Fruit fly (Drosophila melanogaster) whole organism, prepupa: Measurements from ENCODE around the gene CG2680.

Experiments
- Blimp-1 ChIP-seq: fragments of 200-800 bp; sonication (Bioruptor generic); optimal IDR thresholded peaks from 3 replicates; lab custom pipeline; 2017; ENCODE audit warnings: missing biosample characterization, missing genetic modification characterization, mild to moderate bottlenecking, moderate library complexity, missing genetic modification reagents
- CG10669 ChIP-seq: fragments of 200-800 bp; sonication (Bioruptor generic); optimal IDR thresholded peaks from 3 replicates; lab custom pipeline; 2018; ENCODE audit warnings: missing biosample characterization, mild to moderate bottlenecking, missing genetic modification characterization, moderate library complexity
- CG11294 ChIP-seq: fragments of 200-800 bp; sonication (Bioruptor generic); IDR thresholded peaks from 2 replicates; pipeline ENCODE4 v1.3.6; 2022; ENCODE audit warnings: missing biosample characterization, missing genetic modification characterization
- CG15336 ChIP-seq: fragments of 200-800 bp; sonication (Bioruptor generic); IDR thresholded peaks from 2 replicates; pipeline ENCODE4 v1.3.6; 2022; ENCODE audit warnings: missing biosample characterization, missing genetic modification characterization
- CG1621 ChIP-seq: fragments of 200-800 bp; sonication (Bioruptor generic); optimal IDR thresholded peaks from 3 replicates; lab custom pipeline; 2018; ENCODE audit warnings: missing biosample characterization, mild to moderate bottlenecking, missing genetic modification characterization
- CG16779 ChIP-seq: fragments of 200-800 bp; sonication (Bioruptor generic); optimal IDR thresholded peaks from 3 replicates; lab custom pipeline; 2017; ENCODE audit warnings: missing biosample characterization, mild to moderate bottlenecking, missing genetic modification characterization
- CG3032 ChIP-seq: fragments of 200-800 bp; optimal IDR thresholded peaks from 2 replicates; lab custom pipeline; 2019; ENCODE audit warnings: missing biosample characterization, mild to moderate bottlenecking, missing genetic modification characterization, moderate library complexity
- CG32006 ChIP-seq: fragments of 200-800 bp; sonication (Bioruptor generic); optimal IDR thresholded peaks from 3 replicates; lab custom pipeline; 2017; ENCODE audit warnings: missing biosample characterization, mild to moderate bottlenecking, missing genetic modification characterization
- CG3919 ChIP-seq: fragments of 200-800 bp; sonication (Bioruptor generic); optimal IDR thresholded peaks from 3 replicates; lab custom pipeline; 2016; ENCODE audit warnings: missing biosample characterization, missing genetic modification characterization
- CG6163 ChIP-seq: fragments of 200-800 bp; sonication (Bioruptor generic); IDR thresholded peaks from 3 replicates; pipeline ENCODE4 v1.3.6; 2022; ENCODE audit warnings: missing biosample characterization, missing genetic modification characterization
- CG6276 ChIP-seq: fragments of 200-800 bp; sonication (Bioruptor generic); optimal IDR thresholded peaks from 2 replicates; lab custom pipeline; 2017; ENCODE audit warnings: missing biosample characterization, mild to moderate bottlenecking, missing genetic modification characterization
- CG6792 ChIP-seq: fragments of 200-800 bp; sonication (Bioruptor generic); optimal IDR thresholded peaks from 3 replicates; lab custom pipeline; 2016; ENCODE audit warnings: missing biosample characterization, missing genetic modification characterization
- CG6808 ChIP-seq: fragments of 200-800 bp; sonication (Bioruptor generic); optimal IDR thresholded peaks from 3 replicates; lab custom pipeline; 2017; ENCODE audit warnings: missing biosample characterization, missing genetic modification characterization, mild to moderate bottlenecking, moderate library complexity, missing genetic modification reagents
- CG6854 ChIP-seq: fragments of 200-800 bp; sonication (Bioruptor generic); optimal IDR thresholded peaks from 2 replicates; lab custom pipeline; 2017; ENCODE audit warnings: missing biosample characterization, mild to moderate bottlenecking, missing genetic modification characterization
- CG8119 ChIP-seq: fragments of 200-800 bp; sonication (Bioruptor generic); IDR thresholded peaks from 3 replicates; pipeline ENCODE4 v1.3.6; 2022; ENCODE audit warnings: missing biosample characterization, missing genetic modification characterization
- CG9139 ChIP-seq: fragments of 200-800 bp; sonication (Bioruptor generic); optimal IDR thresholded peaks from 3 replicates; lab custom pipeline; 2017; ENCODE audit warnings: missing biosample characterization, mild to moderate bottlenecking, missing genetic modification characterization
- Eip75B ChIP-seq: fragments of 200-800 bp; sonication (Bioruptor generic); optimal IDR thresholded peaks from 3 replicates; lab custom pipeline; 2016; ENCODE audit warnings: missing biosample characterization, missing genetic modification characterization
- Eip78C ChIP-seq: fragments of 200-800 bp; sonication (Bioruptor generic); peaks from one replicate; lab custom pipeline; 2016; ENCODE audit warnings: missing biosample characterization, missing genetic modification characterization
- Eip93F ChIP-seq: fragments of 200-800 bp; sonication (Bioruptor generic); optimal IDR thresholded peaks from 2 replicates; lab custom pipeline; 2016; ENCODE audit warnings: missing biosample characterization, mild to moderate bottlenecking, missing genetic modification characterization
- Ets96B ChIP-seq: fragments of 200-800 bp; optimal IDR thresholded peaks from 2 replicates; lab custom pipeline; 2019; ENCODE audit warnings: missing biosample characterization, mild to moderate bottlenecking, missing genetic modification characterization, moderate library complexity
- Gug ChIP-seq: fragments of 200-800 bp; sonication (Bioruptor generic); IDR thresholded peaks from 2 replicates; pipeline ENCODE4 v1.3.6; 2022; ENCODE audit warnings: missing biosample characterization, missing genetic modification characterization
- Hr4 ChIP-seq: fragments of 200-800 bp; sonication (Bioruptor generic); optimal IDR thresholded peaks from 3 replicates; lab custom pipeline; 2016; ENCODE audit warnings: missing biosample characterization, missing genetic modification characterization
- Met ChIP-seq: fragments of 200-800 bp; sonication (Bioruptor generic); optimal IDR thresholded peaks from 3 replicates; lab custom pipeline; 2016; ENCODE audit warnings: missing biosample characterization, missing genetic modification characterization
- OdsH ChIP-seq: fragments of 200-800 bp; sonication (Bioruptor generic); optimal IDR thresholded peaks from 3 replicates; lab custom pipeline; 2016; ENCODE audit warnings: missing biosample characterization, missing genetic modification characterization
- Sox102F ChIP-seq: fragments of 200-800 bp; sonication (Bioruptor generic); optimal IDR thresholded peaks from 2 replicates; lab custom pipeline; 2016; ENCODE audit warnings: missing biosample characterization, mild to moderate bottlenecking, missing genetic modification characterization
- Sox14 ChIP-seq: fragments of 200-800 bp; sonication (Bioruptor generic); optimal IDR thresholded peaks from 3 replicates; lab custom pipeline; 2016; ENCODE audit warnings: missing biosample characterization, missing genetic modification characterization
- acj6 ChIP-seq: fragments of 200-800 bp; sonication (Bioruptor generic); optimal IDR thresholded peaks from 3 replicates; lab custom pipeline; 2016; ENCODE audit warnings: missing biosample characterization, missing genetic modification characterization
- dsx ChIP-seq: fragments of 200-800 bp; optimal IDR thresholded peaks from 3 replicates; lab custom pipeline; 2019; ENCODE audit warnings: missing biosample characterization, mild to moderate bottlenecking, missing genetic modification characterization, moderate library complexity; ENCODE audit not compliant: poor library complexity, severe bottlenecking
- eg ChIP-seq: fragments of 200-800 bp; sonication (Bioruptor generic); IDR thresholded peaks from 3 replicates; pipeline ENCODE4 v1.3.6; 2022; ENCODE audit warnings: missing biosample characterization, missing genetic modification characterization
- esn ChIP-seq: fragments of 200-800 bp; sonication (Bioruptor generic); optimal IDR thresholded peaks from 2 replicates; lab custom pipeline; 2016; ENCODE audit warnings: missing biosample characterization, mild to moderate bottlenecking, missing genetic modification characterization, moderate library complexity
- fd59A ChIP-seq: fragments of 200-800 bp; sonication (Bioruptor generic); optimal IDR thresholded peaks from 2 replicates; lab custom pipeline; 2017; ENCODE audit warnings: missing biosample characterization, mild to moderate bottlenecking, missing genetic modification characterization, missing genetic modification reagents
- fkh ChIP-seq: fragments of 200-800 bp; sonication (Bioruptor generic); optimal IDR thresholded peaks from 3 replicates; lab custom pipeline; 2017; ENCODE audit warnings: missing biosample characterization, mild to moderate bottlenecking, missing genetic modification characterization, moderate library complexity
- lz ChIP-seq: fragments of 200-800 bp; sonication (Bioruptor generic); optimal IDR thresholded peaks from 3 replicates; lab custom pipeline; 2016; ENCODE audit warnings: missing biosample characterization, missing genetic modification characterization
- net ChIP-seq: fragments of 200-800 bp; sonication (Bioruptor generic); optimal IDR thresholded peaks from 3 replicates; lab custom pipeline; 2016; ENCODE audit warnings: missing biosample characterization, missing genetic modification characterization
- ss ChIP-seq, 2 experiments: fragments of 200-800 bp; sonication (Bioruptor generic); optimal IDR thresholded peaks; 2 replicates in 1 of 2; 3 replicates in 1 of 2; lab custom pipeline; 2017 to 2018; ENCODE audit warnings: mild to moderate bottlenecking in 2 of 2, missing biosample characterization in 2 of 2, missing genetic modification characterization in 2 of 2, moderate library complexity in 1 of 2
- svp ChIP-seq: fragments of 200-800 bp; sonication (Bioruptor generic); peaks from one replicate; lab custom pipeline; 2016; ENCODE audit warnings: missing biosample characterization, missing genetic modification characterization
- topi ChIP-seq: fragments of 200-800 bp; sonication (Bioruptor generic); optimal IDR thresholded peaks from 3 replicates; lab custom pipeline; 2016; ENCODE audit warnings: missing biosample characterization, missing genetic modification characterization
- vri ChIP-seq: fragments of 200-800 bp; sonication (Bioruptor generic); optimal IDR thresholded peaks from 3 replicates; lab custom pipeline; 2016; ENCODE audit warnings: missing biosample characterization, mild to moderate bottlenecking, missing genetic modification characterization

The CG2680 gene

dm6 chrX:2659430-2660075, 47.7 kb downstream of the CG2680 start (continued):
- TF ChIP-seq acj6 (GFP tag; lab: Kevin White, UChicago) (peak; percentile 17), CG3919 (GFP tag; lab: Kevin White, UChicago) (peak; percentile 55), dsx (GFP tag; lab: Kevin White, UChicago) (no peak), net (GFP tag; lab: Kevin White, UChicago) (peak; percentile 43), CG10669 (GFP tag; lab: Kevin White, UChicago) (peak; percentile 25), CG6792 (peak; percentile 17), Eip78C (GFP tag; lab: Kevin White, UChicago) (peak; percentile 70), OdsH (peak; percentile 19), Eip75B (GFP tag; lab: Kevin White, UChicago) (no peak)

dm6 chrX:2658258-2658853, 48.9 kb downstream of the CG2680 start:
- TF ChIP-seq CG16779 (tag; lab: Kevin White, UChicago) (peak; percentile 17), CG32006 (GFP tag; lab: Kevin White, UChicago) (no peak), lz (GFP tag; lab: Kevin White, UChicago) (no peak), Hr4 (GFP tag; lab: Kevin White, UChicago) (no peak), Eip93F (GFP tag; lab: Kevin White, UChicago) (no peak), Eip75B (GFP tag; lab: Kevin White, UChicago) (peak; percentile 5), CG6276 (peak; percentile 62), CG6854 (GFP tag; lab: Kevin White, UChicago) (peak; percentile 39), dsx (GFP tag; lab: Kevin White, UChicago) (peak; percentile 40), ss (GFP tag; optimal IDR thresholded peaks at IDR 0.05; lab: Kevin White, UChicago) (peak; percentile 42 to 72), CG8119 (GFP tag; lab: Robert Waterston, UW) (0 out of 3 replicates have a peak, but pooled peaks have one; percentile 34), CG1621 (tag; lab: Kevin White, UChicago) (peak; percentile 16), Sox102F (peak; percentile 71), Blimp-1 (peak; percentile 58), fd59A (no peak), eg (GFP tag; lab: Robert Waterston, UW) (peak; percentile 43; the same call in 1 of the 3 replicates), CG3919 (GFP tag; lab: Kevin White, UChicago) (peak; percentile 28), Met (GFP tag; lab: Kevin White, UChicago) (peak; percentile 43), Eip78C (GFP tag; lab: Kevin White, UChicago) (peak; percentile 68), CG6163 (peak; percentile 64; the same call in 2 of the 3 replicates), vri (GFP tag; lab: Kevin White, UChicago) (peak; percentile 84), CG6808 (GFP tag; lab: Kevin White, UChicago) (peak; percentile 49), CG11294 (GFP tag; lab: Robert Waterston, UW) (no peak), CG3032 (tag; lab: Kevin White, UChicago) (peak; percentile 2), Sox14 (GFP tag; lab: Kevin White, UChicago) (peak; percentile 78), Ets96B (no peak), topi (GFP tag; lab: Kevin White, UChicago) (peak; percentile 11), esn (GFP tag; lab: Kevin White, UChicago) (peak; percentile 8), Gug (GFP tag; lab: Robert Waterston, UW) (no peak), svp (GFP tag; lab: Kevin White, UChicago) (peak; percentile 88), CG9139 (GFP tag; lab: Kevin White, UChicago) (peak; percentile 39), fkh (peak; percentile 39), net (GFP tag; lab: Kevin White, UChicago) (peak; percentile 15), CG15336 (GFP tag; lab: Robert Waterston, UW) (peak; percentile 42; the same call in 1 of the 2 replicates)
